Fruit fly (Drosophila melanogaster) whole organism, embryonic: ENCODE measurements around the gene CG18081.

Experiments
- CG10565 ChIP-seq: fragments of 200-800 bp; sonication (Bioruptor generic); optimal IDR thresholded peaks from 3 replicates; lab custom pipeline; 2016; ENCODE audit warnings: missing biosample characterization, mild to moderate bottlenecking, missing genetic modification characterization
- CG1233 ChIP-seq: fragments of 200-800 bp; sonication (Bioruptor generic); optimal IDR thresholded peaks from 4 replicates; lab custom pipeline; 2018; ENCODE audit warnings: missing biosample characterization, mild to moderate bottlenecking, missing genetic modification characterization
- CG14441 ChIP-seq: fragments of 200-800 bp; sonication (Bioruptor generic); IDR thresholded peaks from 2 replicates; pipeline ENCODE4 v1.3.6; 2022; ENCODE audit warnings: missing biosample characterization, missing genetic modification characterization
- CG14860 ChIP-seq: fragments of 200-800 bp; sonication (Bioruptor generic); IDR thresholded peaks from 3 replicates; pipeline ENCODE4 v1.3.6; 2022; ENCODE audit warnings: missing biosample characterization, missing genetic modification characterization; ENCODE audit not compliant: partially characterized antibody
- CG15011 ChIP-seq: fragments of 200-800 bp; sonication (Bioruptor generic); optimal IDR thresholded peaks from 3 replicates; lab custom pipeline; 2018; ENCODE audit warnings: missing biosample characterization, mild to moderate bottlenecking, missing genetic modification characterization
- CG15269 ChIP-seq: fragments of 200-800 bp; sonication (Bioruptor generic); optimal IDR thresholded peaks from 2 replicates; lab custom pipeline; 2018; ENCODE audit warnings: missing biosample characterization, mild to moderate bottlenecking, missing genetic modification characterization, moderate library complexity
- CG15514 ChIP-seq: fragments of 200-800 bp; sonication (Bioruptor generic); optimal IDR thresholded peaks from 3 replicates; lab custom pipeline; 2017; ENCODE audit warnings: missing biosample characterization, missing genetic modification characterization, mild to moderate bottlenecking, moderate library complexity, missing genetic modification reagents
- CG15601 ChIP-seq: fragments of 200-800 bp; sonication (Bioruptor generic); optimal IDR thresholded peaks from 3 replicates; lab custom pipeline; 2019; ENCODE audit warnings: missing biosample characterization, mild to moderate bottlenecking, missing genetic modification characterization, moderate library complexity
- CG1602 ChIP-seq: fragments of 200-800 bp; sonication (Bioruptor generic); optimal IDR thresholded peaks from 3 replicates; lab custom pipeline; 2016; ENCODE audit warnings: missing biosample characterization, missing genetic modification characterization
- CG18599 ChIP-seq: fragments of 200-800 bp; sonication (Bioruptor generic); optimal IDR thresholded peaks from 3 replicates; lab custom pipeline; 2017; ENCODE audit warnings: missing biosample characterization, missing genetic modification characterization, mild to moderate bottlenecking, moderate library complexity, missing genetic modification reagents
- CG18764 ChIP-seq: fragments of 200-800 bp; sonication (Bioruptor generic); optimal IDR thresholded peaks from 3 replicates; lab custom pipeline; 2016; ENCODE audit warnings: missing biosample characterization, missing genetic modification characterization
- CG2678 ChIP-seq: fragments of 200-800 bp; sonication (Bioruptor generic); optimal IDR thresholded peaks from 3 replicates; lab custom pipeline; 2019; ENCODE audit warnings: missing biosample characterization, mild to moderate bottlenecking, missing genetic modification characterization, moderate library complexity
- CG2875 ChIP-seq: fragments of 200-800 bp; sonication (Bioruptor generic); optimal IDR thresholded peaks from 2 replicates; lab custom pipeline; 2017; ENCODE audit warnings: missing biosample characterization, mild to moderate bottlenecking, missing genetic modification characterization, missing genetic modification reagents
- CG2889 ChIP-seq: fragments of 200-800 bp; sonication (Bioruptor generic); IDR thresholded peaks from 3 replicates; pipeline ENCODE4 v1.3.6; 2022; ENCODE audit warnings: missing biosample characterization, missing genetic modification characterization
- CG30020 ChIP-seq: fragments of 200-800 bp; optimal IDR thresholded peaks from 2 replicates; lab custom pipeline; 2019; ENCODE audit warnings: missing biosample characterization, mild to moderate bottlenecking, missing genetic modification characterization, moderate library complexity
- CG31365 ChIP-seq: fragments of 200-800 bp; sonication (Bioruptor generic); optimal IDR thresholded peaks from 2 replicates; lab custom pipeline; 2018; ENCODE audit warnings: missing biosample characterization, mild to moderate bottlenecking, missing genetic modification characterization
- CG5180 ChIP-seq: fragments of 200-800 bp; sonication (Bioruptor generic); optimal IDR thresholded peaks from 3 replicates; lab custom pipeline; 2017; ENCODE audit warnings: missing biosample characterization, missing genetic modification characterization, mild to moderate bottlenecking, moderate library complexity, missing genetic modification reagents
- CG6175 ChIP-seq: fragments of 200-800 bp; sonication (Bioruptor generic); IDR thresholded peaks from 3 replicates; pipeline ENCODE4 v1.3.6; 2022; ENCODE audit warnings: missing biosample characterization, missing genetic modification characterization
- CG6683 ChIP-seq: fragments of 200-800 bp; sonication (Bioruptor generic); optimal IDR thresholded peaks from 2 replicates; lab custom pipeline; 2017; ENCODE audit warnings: missing biosample characterization, mild to moderate bottlenecking, missing genetic modification characterization, missing genetic modification reagents
- CG6854 ChIP-seq: fragments of 200-800 bp; sonication (Bioruptor generic); optimal IDR thresholded peaks from 3 replicates; lab custom pipeline; 2017; ENCODE audit warnings: missing biosample characterization, mild to moderate bottlenecking, missing genetic modification characterization
- CG8478 ChIP-seq: fragments of >200 bp; optimal IDR thresholded peaks from 2 replicates; lab custom pipeline; 2018
- Ets65A ChIP-seq: fragments of 200-800 bp; sonication (Bioruptor generic); peaks from one replicate; lab custom pipeline; 2016; ENCODE audit warnings: missing biosample characterization, missing genetic modification characterization
- Fer1 ChIP-seq: fragments of 200-800 bp; sonication (Bioruptor generic); optimal IDR thresholded peaks from 2 replicates; lab custom pipeline; 2017; ENCODE audit warnings: missing biosample characterization, mild to moderate bottlenecking, missing genetic modification characterization
- Hr78 ChIP-seq, 2 experiments: fragments of 200-800 bp in 1 of 2; fragments of >200 bp in 1 of 2; sonication (Bioruptor generic) in 1 of 2; optimal IDR thresholded peaks; 2 replicates each; lab custom pipeline; 2017 to 2019; ENCODE audit warnings: missing biosample characterization in 2 of 2, missing genetic modification characterization in 2 of 2, mild to moderate bottlenecking in 1 of 2, moderate library complexity in 1 of 2
- MTF-1 ChIP-seq: fragments of 200-800 bp; sonication (Bioruptor generic); optimal IDR thresholded peaks from 2 replicates; lab custom pipeline; 2018; ENCODE audit warnings: missing biosample characterization, mild to moderate bottlenecking, missing genetic modification characterization, borderline replicate concordance
- Mes4 ChIP-seq: fragments of 200-800 bp; sonication (Bioruptor generic); optimal IDR thresholded peaks from 2 replicates; lab custom pipeline; 2016; ENCODE audit warnings: missing biosample characterization, missing genetic modification characterization
- NC2β ChIP-seq: fragments of 200-800 bp; sonication (Bioruptor generic); optimal IDR thresholded peaks from 2 replicates; lab custom pipeline; 2016; ENCODE audit warnings: missing biosample characterization, missing genetic modification characterization
- NfI ChIP-seq: fragments of 200-800 bp; sonication (Bioruptor generic); optimal IDR thresholded peaks from 3 replicates; lab custom pipeline; 2018; ENCODE audit warnings: missing biosample characterization, mild to moderate bottlenecking, missing genetic modification characterization, moderate library complexity
- Six4 ChIP-seq: fragments of 200-800 bp; sonication (Bioruptor generic); optimal IDR thresholded peaks from 2 replicates; lab custom pipeline; 2016; ENCODE audit warnings: missing biosample characterization, missing genetic modification characterization
- bsh ChIP-seq, 2 experiments: fragments of 200-800 bp; sonication (Bioruptor generic); optimal IDR thresholded peaks; 2 replicates each; lab custom pipeline; 2017 to 2018; ENCODE audit warnings: mild to moderate bottlenecking in 2 of 2, missing biosample characterization in 2 of 2, missing genetic modification characterization in 2 of 2, moderate library complexity in 1 of 2
- caup ChIP-seq: fragments of 200-800 bp; sonication (Bioruptor generic); optimal IDR thresholded peaks from 3 replicates; lab custom pipeline; 2017; ENCODE audit warnings: missing biosample characterization, mild to moderate bottlenecking, missing genetic modification characterization, moderate library complexity; ENCODE audit not compliant: severe bottlenecking
- crp ChIP-seq, 2 experiments: fragments of 200-800 bp; sonication (Bioruptor generic); optimal IDR thresholded peaks; 2 replicates in 1 of 2; 3 replicates in 1 of 2; lab custom pipeline; 2017; ENCODE audit warnings: missing biosample characterization in 2 of 2, missing genetic modification characterization in 2 of 2, mild to moderate bottlenecking in 1 of 2, moderate library complexity in 1 of 2
- dimm ChIP-seq: fragments of 200-800 bp; sonication (Bioruptor generic); IDR thresholded peaks from 2 replicates; pipeline ENCODE4 v1.3.6; 2022; ENCODE audit warnings: missing biosample characterization, missing genetic modification characterization
- exex ChIP-seq: fragments of 200-800 bp; sonication (Bioruptor generic); optimal IDR thresholded peaks from 4 replicates; lab custom pipeline; 2018; ENCODE audit warnings: missing biosample characterization, mild to moderate bottlenecking, missing genetic modification characterization, moderate library complexity
- gfzf ChIP-seq: fragments of 200-800 bp; sonication (Bioruptor generic); optimal IDR thresholded peaks from 2 replicates; lab custom pipeline; 2016; ENCODE audit warnings: missing biosample characterization, mild to moderate bottlenecking, missing genetic modification characterization, moderate library complexity
- gro ChIP-seq: fragments of 200-800 bp; sonication (Bioruptor generic); optimal IDR thresholded peaks from 2 replicates; lab custom pipeline; 2016; ENCODE audit warnings: missing biosample characterization, missing genetic modification characterization
- gsb-n ChIP-seq: fragments of 200-800 bp; sonication (Bioruptor generic); optimal IDR thresholded peaks from 3 replicates; lab custom pipeline; 2018; ENCODE audit warnings: missing biosample characterization, mild to moderate bottlenecking, missing genetic modification characterization
- lab ChIP-seq: fragments of 200-800 bp; sonication (Bioruptor generic); optimal IDR thresholded peaks from 3 replicates; lab custom pipeline; 2017; ENCODE audit warnings: missing biosample characterization, missing genetic modification characterization, mild to moderate bottlenecking, moderate library complexity, missing genetic modification reagents
- lbe ChIP-seq: fragments of 200-800 bp; sonication (Bioruptor generic); optimal IDR thresholded peaks from 2 replicates; lab custom pipeline; 2016; ENCODE audit warnings: missing biosample characterization, mild to moderate bottlenecking, missing genetic modification characterization
- lola ChIP-seq, 3 experiments: fragments of >200 bp in 2 of 3; fragments of 200-800 bp in 1 of 3; sonication (Bioruptor generic) in 1 of 3; optimal IDR thresholded peaks; 2 replicates each; lab custom pipeline; 2017 to 2019; ENCODE audit warnings: missing biosample characterization in 3 of 3, missing genetic modification characterization in 3 of 3, mild to moderate bottlenecking in 1 of 3, moderate library complexity in 1 of 3
- lov ChIP-seq, 2 experiments: fragments of 200-800 bp in 1 of 2; fragments of >200 bp in 1 of 2; sonication (Bioruptor generic) in 1 of 2; IDR thresholded peaks in 1 of 2; optimal IDR thresholded peaks in 1 of 2; 2 replicates in 1 of 2; 3 replicates in 1 of 2; pipeline versions ENCODE4 v1.3.6 to Lab custom; 2017 to 2022; ENCODE audit warnings: missing biosample characterization in 1 of 2, missing genetic modification characterization in 1 of 2
- sd ChIP-seq: fragments of 200-800 bp; sonication (Bioruptor generic); optimal IDR thresholded peaks from 3 replicates; lab custom pipeline; 2018; ENCODE audit warnings: missing biosample characterization, mild to moderate bottlenecking, missing genetic modification characterization, moderate library complexity
- sens-2 ChIP-seq: fragments of 200-800 bp; sonication (Bioruptor generic); IDR thresholded peaks from 2 replicates; pipeline ENCODE4 v1.3.6; 2022; ENCODE audit warnings: missing biosample characterization, missing genetic modification characterization
- shn ChIP-seq: fragments of 200-800 bp; sonication (Bioruptor generic); optimal IDR thresholded peaks from 3 replicates; lab custom pipeline; 2016; ENCODE audit warnings: missing biosample characterization, missing genetic modification characterization
- sug ChIP-seq: fragments of 200-800 bp; optimal IDR thresholded peaks from 2 replicates; lab custom pipeline; 2019; ENCODE audit warnings: missing biosample characterization, mild to moderate bottlenecking, missing genetic modification characterization, moderate library complexity
- tgo ChIP-seq: fragments of 200-800 bp; sonication (Bioruptor generic); IDR thresholded peaks from 3 replicates; pipeline ENCODE4 v1.3.6; 2022; ENCODE audit warnings: missing biosample characterization, missing genetic modification characterization
- unc-4 ChIP-seq: fragments of 200-800 bp; sonication (Bioruptor generic); IDR thresholded peaks from 2 replicates; pipeline ENCODE4 v1.3.6; 2022; ENCODE audit warnings: missing biosample characterization, missing genetic modification characterization; ENCODE audit not compliant: partially characterized antibody
- usp ChIP-seq: fragments of >200 bp; optimal IDR thresholded peaks from 2 replicates; lab custom pipeline; 2017; ENCODE audit warnings: missing biosample characterization, missing genetic modification characterization
- zfh1 ChIP-seq: fragments of 200-800 bp; sonication (Bioruptor generic); IDR thresholded peaks from 3 replicates; pipeline ENCODE4 v1.3.6; 2022; ENCODE audit warnings: missing biosample characterization, missing genetic modification characterization

Gene CG18081

DNA sequence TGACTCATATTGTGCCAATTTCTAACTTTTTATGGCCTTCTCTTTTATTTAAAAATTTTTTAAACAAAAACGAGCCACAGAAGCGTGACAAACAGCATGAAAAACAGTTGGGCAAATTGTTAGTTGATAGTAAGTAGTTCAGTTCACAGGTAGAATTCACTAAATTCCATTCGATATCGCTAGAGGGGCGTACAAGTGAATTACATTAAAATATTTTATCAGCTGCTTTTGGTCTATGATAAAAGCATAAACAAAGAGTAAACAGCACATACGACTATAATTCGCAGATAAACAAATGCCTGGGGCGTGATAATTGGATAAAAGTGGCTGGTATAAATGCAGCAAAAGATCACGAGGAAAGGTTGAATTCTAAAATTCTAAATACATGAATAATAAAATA lies 21.2 kb downstream of the CG18081 start (continued):
- no peak for TF ChIP-seq CG18764
- TF ChIP-seq Ets65A (GFP tag; lab: Kevin White, UChicago), result peak; percentile 5
- TF ChIP-seq CG6854 (GFP tag; lab: Kevin White, UChicago), result peak; percentile 67
- peak; percentile 64 for TF ChIP-seq CG2678 (tag; lab: Kevin White, UChicago)
- no peak for TF ChIP-seq Mes4 (GFP tag; lab: Kevin White, UChicago)
- no peak for TF ChIP-seq gfzf (GFP tag; lab: Kevin White, UChicago)
- peak; percentile 45 for TF ChIP-seq sug (tag; lab: Kevin White, UChicago)
- no peak for TF ChIP-seq lov (optimal IDR thresholded peaks at IDR 0.05; lab: Kevin White, UChicago)
- no peak for TF ChIP-seq lov (GFP tag; IDR thresholded peaks at IDR 0.05; lab: Robert Waterston, UW)
- no peak for TF ChIP-seq lola (GFP tag; optimal IDR thresholded peaks at IDR 0.05; lab: Kevin White, UChicago)
- no peak for TF ChIP-seq bsh (GFP tag; optimal IDR thresholded peaks at IDR 0.05; lab: Kevin White, UChicago)
- peak; percentile 20 for TF ChIP-seq CG31365 (tag; lab: Kevin White, UChicago)
- TF ChIP-seq sd (tag; lab: Kevin White, UChicago), result peak; percentile 85
- no peak for TF ChIP-seq Hr78 (GFP tag; optimal IDR thresholded peaks at IDR 0.05; lab: Kevin White, UChicago)
- TF ChIP-seq CG15011 (GFP tag; lab: Kevin White, UChicago), result peak; percentile 48
- no peak for TF ChIP-seq CG2875 (GFP tag; lab: Kevin White, UChicago)
- no peak for TF ChIP-seq crp (GFP tag; optimal IDR thresholded peaks at IDR 0.05; lab: Kevin White, UChicago)
- TF ChIP-seq CG6175 (GFP tag; lab: Robert Waterston, UW), result no peak
- peak; percentile 2 for TF ChIP-seq CG6683 (GFP tag; lab: Kevin White, UChicago)
- no peak for TF ChIP-seq CG14860 (GFP tag; lab: Robert Waterston, UW)
- TF ChIP-seq zfh1 (GFP tag; lab: Robert Waterston, UW), result 0 out of 3 replicates have a peak, but pooled peaks have one; percentile 5
- no peak for TF ChIP-seq CG1602 (GFP tag; lab: Kevin White, UChicago)
- peak; percentile 81 for TF ChIP-seq exex (tag; lab: Kevin White, UChicago)
- no peak for TF ChIP-seq lbe (GFP tag; lab: Kevin White, UChicago)
- no peak for TF ChIP-seq CG10565 (GFP tag; lab: Kevin White, UChicago)
- TF ChIP-seq NfI, result peak; percentile 20
- TF ChIP-seq CG14441 (GFP tag; lab: Robert Waterston, UW), result peak; percentile 35; the same call in 1 of the 2 replicates
- no peak for TF ChIP-seq gro (GFP tag; lab: Kevin White, UChicago)
- no peak for TF ChIP-seq usp (GFP tag; lab: Kevin White, UChicago)
- peak; percentile 49 for TF ChIP-seq CG15269
- peak; percentile 68 for TF ChIP-seq CG15514 (GFP tag; lab: Kevin White, UChicago)
- no peak for TF ChIP-seq shn
- TF ChIP-seq unc-4 (GFP tag; lab: Robert Waterston, UW), result no peak
- peak; percentile 37 for TF ChIP-seq CG1233 (GFP tag; lab: Kevin White, UChicago)
- no peak for TF ChIP-seq gsb-n (tag; lab: Kevin White, UChicago)
- no peak for TF ChIP-seq dimm (GFP tag; lab: Robert Waterston, UW)
- no peak for TF ChIP-seq sens-2 (GFP tag; lab: Robert Waterston, UW)
- no peak for TF ChIP-seq CG8478 (lab: Kevin White, UChicago)
- peak; percentile 79 for TF ChIP-seq lab (GFP tag; lab: Kevin White, UChicago)
- peak; percentile 70 for TF ChIP-seq Fer1 (GFP tag; lab: Kevin White, UChicago)
- TF ChIP-seq NC2β (GFP tag; lab: Kevin White, UChicago), result no peak
- no peak for TF ChIP-seq CG15601
- TF ChIP-seq CG2889 (GFP tag; lab: Robert Waterston, UW), result no peak
- TF ChIP-seq Six4, result no peak
- TF ChIP-seq caup (GFP tag; lab: Kevin White, UChicago), result peak; percentile 66
- TF ChIP-seq CG5180 (GFP tag; lab: Kevin White, UChicago), result peak; percentile 16
- no peak for TF ChIP-seq CG30020
- TF ChIP-seq MTF-1 (GFP tag; lab: Kevin White, UChicago), result peak; percentile 4
- TF ChIP-seq CG18599 (GFP tag; lab: Kevin White, UChicago), result peak; percentile 38
- TF ChIP-seq tgo (GFP tag; lab: Robert Waterston, UW), result no peak
